Worm (Caenorhabditis elegans) whole organism, young adult: ENCODE results near the gene ttr-45.

Experiments
- D2030.7 ChIP-seq: fragments of 200-800 bp; sonication (Bioruptor generic); IDR thresholded peaks from 2 replicates; pipeline ENCODE4 v1.3.6; 2022; ENCODE audit warnings: missing genetic modification reagents, missing genetic modification characterization, missing compliant biosample characterization
- F55B11.4 ChIP-seq: sonication (generic microtip); optimal IDR thresholded peaks from 2 replicates; lab custom pipeline; 2016; ENCODE audit warnings: missing compliant biosample characterization, missing genetic modification characterization, borderline replicate concordance; ENCODE audit not compliant: insufficient read depth
- K12H6.12 ChIP-seq: fragments of 200-800 bp; sonication (Bioruptor generic); optimal IDR thresholded peaks from 2 replicates; lab custom pipeline; 2018; ENCODE audit warnings: mild to moderate bottlenecking, missing genetic modification characterization, missing compliant biosample characterization
- Y53F4B.3 ChIP-seq: fragments of 200-800 bp; sonication (Bioruptor generic); IDR thresholded peaks from 2 replicates; pipeline ENCODE4 v1.3.6; 2022; ENCODE audit warnings: missing genetic modification reagents, missing genetic modification characterization, missing compliant biosample characterization
- Y56A3A.18 ChIP-seq: fragments of 200-800 bp; sonication (Bioruptor generic); IDR thresholded peaks from 2 replicates; pipeline ENCODE4 v1.3.6; 2022; ENCODE audit warnings: missing genetic modification reagents, missing genetic modification characterization, missing compliant biosample characterization
- Y79H2A.3 ChIP-seq: fragments of 200-800 bp; sonication (Bioruptor generic); conservative IDR thresholded peaks from 2 replicates; pipeline ENCODE4 v1.3.6; 2022; ENCODE audit warnings: missing genetic modification reagents, missing genetic modification characterization, missing compliant biosample characterization
- aptf-3 ChIP-seq: fragments of 200-800 bp; sonication (Bioruptor generic); IDR thresholded peaks from 2 replicates; pipeline ENCODE4 v1.3.6; 2022; ENCODE audit warnings: missing genetic modification characterization, missing compliant biosample characterization
- attf-3 ChIP-seq: fragments of 200-800 bp; sonication (Bioruptor generic); conservative IDR thresholded peaks from 2 replicates; pipeline ENCODE4 v1.3.6; 2022; ENCODE audit warnings: missing genetic modification reagents, missing genetic modification characterization, missing compliant biosample characterization
- attf-6 ChIP-seq: fragments of 200-800 bp; sonication (Bioruptor generic); IDR thresholded peaks from 2 replicates; pipeline ENCODE4 v1.3.6; 2022; ENCODE audit warnings: missing genetic modification reagents, missing genetic modification characterization, missing compliant biosample characterization
- cebp-1 ChIP-seq, 2 experiments: fragments of 200-800 bp in 1 of 2; sonication (Bioruptor generic) in 1 of 2; sonication (generic microtip) in 1 of 2; IDR thresholded peaks in 1 of 2; optimal IDR thresholded peaks in 1 of 2; 2 replicates each; pipeline versions ENCODE4 v1.3.6 to Lab custom; 2017 to 2022; ENCODE audit warnings: missing compliant biosample characterization in 2 of 2, missing genetic modification characterization in 2 of 2, mild to moderate bottlenecking in 1 of 2, missing genetic modification reagents in 1 of 2, moderate library complexity in 1 of 2
- cebp-2 ChIP-seq: fragments of 200-800 bp; sonication (Bioruptor generic); IDR thresholded peaks from 2 replicates; pipeline ENCODE4 v1.3.6; 2022; ENCODE audit warnings: missing genetic modification characterization, missing compliant biosample characterization
- ceh-40 ChIP-seq: fragments of 200-800 bp; sonication (Bioruptor generic); IDR thresholded peaks from 2 replicates; pipeline ENCODE4 v1.3.6; 2022; ENCODE audit warnings: missing genetic modification characterization, missing compliant biosample characterization
- dox-1 ChIP-seq: fragments of 200-800 bp; sonication (Bioruptor generic); IDR thresholded peaks from 2 replicates; pipeline ENCODE4 v1.3.6; 2022; ENCODE audit warnings: missing genetic modification reagents, missing genetic modification characterization, missing compliant biosample characterization
- efl-1 ChIP-seq: fragments of 150-350 bp; optimal IDR thresholded peaks from 2 replicates; lab custom pipeline; 2014; ENCODE audit warnings: missing biosample characterization, missing genetic modification reagents, missing genetic modification characterization
- gei-17 ChIP-seq: fragments of 200-800 bp; sonication (Bioruptor generic); optimal IDR thresholded peaks from 2 replicates; lab custom pipeline; 2018; ENCODE audit warnings: mild to moderate bottlenecking, missing genetic modification characterization, missing compliant biosample characterization
- him-1 ChIP-seq: sonication (generic microtip); optimal IDR thresholded peaks from 2 replicates; lab custom pipeline; 2016; ENCODE audit warnings: missing genotype, missing genetic modification reagents, missing genetic modification characterization, missing compliant biosample characterization
- hmg-1.2 ChIP-seq: fragments of 200-800 bp; sonication (Bioruptor generic); IDR thresholded peaks from 2 replicates; pipeline ENCODE4 v1.3.6; 2022; ENCODE audit warnings: missing genetic modification reagents, missing genetic modification characterization, missing compliant biosample characterization
- hmg-20 ChIP-seq: fragments of 200-800 bp; sonication (Bioruptor generic); IDR thresholded peaks from 2 replicates; pipeline ENCODE4 v1.3.6; 2022; ENCODE audit warnings: missing genetic modification reagents, missing genetic modification characterization, missing compliant biosample characterization
- let-607 ChIP-seq, 2 experiments: fragments of 200-800 bp in 1 of 2; sonication (Bioruptor generic) in 1 of 2; sonication (generic microtip) in 1 of 2; optimal IDR thresholded peaks; 2 replicates each; lab custom pipeline; 2016 to 2018; ENCODE audit warnings: mild to moderate bottlenecking in 2 of 2, missing compliant biosample characterization in 2 of 2, missing genetic modification characterization in 2 of 2, moderate library complexity in 2 of 2, missing genotype in 1 of 2
- lin-35 ChIP-seq, 3 experiments: fragments of 150-350 bp in 2 of 3; sonication (generic microtip) in 1 of 3; optimal IDR thresholded peaks; 2 replicates each; lab custom pipeline; 2014 to 2018; ENCODE audit warnings: missing biosample characterization in 3 of 3, missing genetic modification characterization in 3 of 3, missing genetic modification reagents in 3 of 3
- lir-1 ChIP-seq: fragments of 200-800 bp; sonication (Bioruptor generic); conservative IDR thresholded peaks from 2 replicates; pipeline ENCODE4 v1.3.6; 2022; ENCODE audit warnings: missing genetic modification reagents, missing genetic modification characterization, missing compliant biosample characterization
- lsy-27 ChIP-seq: sonication (generic microtip); optimal IDR thresholded peaks from 2 replicates; lab custom pipeline; 2017; ENCODE audit warnings: missing genetic modification characterization, mild to moderate bottlenecking, missing compliant biosample characterization, antibody characterized with exemption, missing genotype, borderline replicate concordance; ENCODE audit not compliant: insufficient read depth
- madf-10 ChIP-seq: sonication (generic microtip); optimal IDR thresholded peaks from 2 replicates; lab custom pipeline; 2016; ENCODE audit warnings: mild to moderate bottlenecking, missing genetic modification characterization, missing compliant biosample characterization
- madf-3 ChIP-seq: fragments of 200-800 bp; sonication (Bioruptor generic); IDR thresholded peaks from 2 replicates; pipeline ENCODE4 v1.3.6; 2022; ENCODE audit warnings: missing genetic modification reagents, missing genetic modification characterization, missing compliant biosample characterization
- madf-6 ChIP-seq: fragments of 200-800 bp; sonication (Bioruptor generic); IDR thresholded peaks from 2 replicates; pipeline ENCODE4 v1.3.6; 2022; ENCODE audit warnings: missing genetic modification reagents, missing genetic modification characterization, missing compliant biosample characterization
- madf-8 ChIP-seq: fragments of 200-800 bp; sonication (Bioruptor generic); conservative IDR thresholded peaks from 2 replicates; pipeline ENCODE4 v1.3.6; 2022; ENCODE audit warnings: missing genetic modification reagents, missing genetic modification characterization, missing compliant biosample characterization
- mel-28 ChIP-seq: sonication (generic microtip); optimal IDR thresholded peaks from 2 replicates; lab custom pipeline; 2016; ENCODE audit warnings: borderline replicate concordance, mild to moderate bottlenecking, missing genetic modification characterization, missing compliant biosample characterization
- mes-4 ChIP-seq: sonication (generic microtip); optimal IDR thresholded peaks from 2 replicates; lab custom pipeline; 2016; ENCODE audit warnings: missing genotype, missing genetic modification characterization, missing compliant biosample characterization
- nhr-27 ChIP-seq: fragments of 200-800 bp; sonication (Bioruptor generic); optimal IDR thresholded peaks from 2 replicates; lab custom pipeline; 2018; ENCODE audit warnings: mild to moderate bottlenecking, missing genetic modification characterization, moderate library complexity, missing compliant biosample characterization
- nhr-80 ChIP-seq: sonication (generic microtip); optimal IDR thresholded peaks from 2 replicates; lab custom pipeline; 2016; ENCODE audit warnings: missing genetic modification characterization, missing compliant biosample characterization
- pha-4 ChIP-seq: fragments of 150-350 bp; sonication (generic microtip); optimal IDR thresholded peaks from 2 replicates; lab custom pipeline; 2014; ENCODE audit warnings: missing biosample characterization, missing genetic modification reagents, missing genetic modification characterization
- rec-8 ChIP-seq, 2 experiments: sonication (generic microtip); optimal IDR thresholded peaks; 2 replicates each; lab custom pipeline; 2016; ENCODE audit warnings: mild to moderate bottlenecking in 2 of 2, missing genetic modification characterization in 2 of 2, missing genetic modification reagents in 2 of 2, missing genotype in 2 of 2, missing biosample characterization in 1 of 2, missing compliant biosample characterization in 1 of 2, moderate library complexity in 1 of 2
- repo-1 ChIP-seq: sonication (generic microtip); optimal IDR thresholded peaks from 2 replicates; lab custom pipeline; 2017; ENCODE audit warnings: mild to moderate bottlenecking, missing genetic modification characterization, missing compliant biosample characterization
- rpc-1 ChIP-seq, 2 experiments: fragments of 150-350 bp in 1 of 2; sonication (generic microtip) in 1 of 2; optimal IDR thresholded peaks; 2 replicates each; lab custom pipeline; 2014 to 2018; ENCODE audit warnings: missing biosample characterization in 1 of 2, missing genetic modification characterization in 1 of 2, missing genetic modification reagents in 1 of 2, missing genotype in 1 of 2
- snpc-4 ChIP-seq, 5 experiments: fragments of 150-350 bp in 1 of 5; sonication (generic microtip) in 4 of 5; optimal IDR thresholded peaks; 2 replicates each; lab custom pipeline; 2014 to 2018; ENCODE audit warnings: missing genetic modification characterization in 5 of 5, missing biosample characterization in 3 of 5, antibody characterized with exemption in 2 of 5, mild to moderate bottlenecking in 2 of 5, missing compliant biosample characterization in 2 of 5, missing genotype in 2 of 5, moderate library complexity in 2 of 5, missing genetic modification reagents in 1 of 5
- tbp1 ChIP-seq: fragments of 200-800 bp; sonication (Bioruptor generic); optimal IDR thresholded peaks from 2 replicates; lab custom pipeline; 2018; ENCODE audit warnings: mild to moderate bottlenecking, missing genetic modification characterization, missing compliant biosample characterization
- unc-62 ChIP-seq: fragments of 150-350 bp; optimal IDR thresholded peaks from 2 replicates; lab custom pipeline; 2014; ENCODE audit warnings: missing biosample characterization, missing genetic modification reagents, missing genetic modification characterization
- zfh-2 ChIP-seq: fragments of 200-800 bp; sonication (Bioruptor generic); conservative IDR thresholded peaks from 2 replicates; pipeline ENCODE4 v1.3.6; 2022; ENCODE audit warnings: missing genetic modification reagents, missing genetic modification characterization, missing compliant biosample characterization
- ztf-6 ChIP-seq: fragments of 200-800 bp; sonication (Bioruptor generic); IDR thresholded peaks from 2 replicates; pipeline ENCODE4 v1.3.6; 2022; ENCODE audit warnings: missing genetic modification reagents, missing genetic modification characterization, missing compliant biosample characterization

ttr-45 gene

DNA sequence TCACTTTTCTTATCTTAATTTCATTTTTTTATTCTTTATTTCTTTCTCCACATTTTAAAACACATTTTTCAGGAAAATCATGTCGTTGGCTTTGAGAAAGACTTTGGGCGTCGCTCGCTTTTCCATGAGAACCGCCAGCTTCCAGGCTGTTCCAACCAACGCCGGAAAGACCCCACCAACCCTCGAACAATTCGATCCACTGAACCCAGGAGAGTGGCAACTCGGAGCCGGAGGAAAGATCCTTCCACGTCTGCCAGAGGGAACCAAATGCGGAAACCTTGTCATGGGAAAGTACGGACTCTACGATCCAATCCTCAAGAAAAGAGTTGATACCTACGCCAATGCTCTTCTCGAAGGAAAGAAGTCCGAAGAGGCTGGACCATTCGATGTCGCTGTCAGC, 46.1 kb downstream of the ttr-45 start, which contains the start of gene kdp-1 (continued):
- TF ChIP-seq rec-8 (tag; optimal IDR thresholded peaks at IDR 0.05; lab: Kevin White, UChicago) (peak in 1 of 2 experiments; percentile 42), madf-6 (GFP tag; lab: Robert Waterston, UW) (peak; percentile 47), madf-3 (0 out of 2 replicates have a peak, but pooled peaks have one; percentile 72), snpc-4 (GFP tag; optimal IDR thresholded peaks at IDR 0.05; lab: Kevin White, UChicago) (no peak), snpc-4 (tag; optimal IDR thresholded peaks at IDR 0.05; lab: Kevin White, UChicago) (peak in 1 of 4 experiments; percentile 45), pha-4 (tag; lab: Kevin White, UChicago) (no peak), ceh-40 (GFP tag; lab: Robert Waterston, UW) (no peak)

DNA sequence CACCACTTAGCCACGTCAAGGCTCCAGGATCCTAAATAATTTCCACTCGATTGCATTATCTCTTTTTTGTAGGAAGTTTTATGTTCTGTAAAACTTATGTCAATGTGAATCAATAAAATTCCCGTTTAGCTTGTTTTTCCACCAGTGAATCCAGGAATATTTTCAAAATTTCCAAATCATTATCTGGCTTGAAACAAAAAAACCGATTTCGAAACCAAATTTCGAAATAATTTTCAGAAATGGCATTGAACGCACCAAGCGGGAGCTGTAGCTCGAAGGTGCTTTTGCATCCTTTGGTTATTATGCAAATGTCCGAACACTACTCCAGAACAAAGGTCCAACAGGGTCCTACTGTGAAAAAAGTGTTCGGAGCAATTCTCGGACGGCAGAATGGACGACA, 46.6 kb downstream of the ttr-45 start, which contains the start of gene csn-6:
Gene csn-6 (plus strand): TSS at position 234 of the 400 bp plus-strand sequence.
- TF ChIP-seq mel-28 (tag; lab: Kevin White, UChicago) = no peak
- 0 out of 2 replicates have a peak, but pooled peaks have one; percentile 32 for TF ChIP-seq cebp-2 (GFP tag; lab: Robert Waterston, UW)
- TF ChIP-seq Y79H2A.3 (GFP tag; lab: Robert Waterston, UW) = no peak
- no peak for TF ChIP-seq gei-17
- TF ChIP-seq aptf-3 = no peak
- TF ChIP-seq nhr-27 = peak; percentile 9
- peak; percentile 29; the same call in 1 of the 2 replicates for TF ChIP-seq attf-6
- no peak for TF ChIP-seq madf-3
- no peak for TF ChIP-seq hmg-20 (GFP tag; lab: Robert Waterston, UW)
- no peak for TF ChIP-seq D2030.7 (GFP tag; lab: Robert Waterston, UW)
- no peak for TF ChIP-seq snpc-4 (GFP tag; optimal IDR thresholded peaks at IDR 0.05; lab: Kevin White, UChicago)
- peak in 1 of 4 experiments; percentile 1 for TF ChIP-seq snpc-4 (tag; optimal IDR thresholded peaks at IDR 0.05; lab: Kevin White, UChicago)
- TF ChIP-seq cebp-1 (GFP tag; IDR thresholded peaks at IDR 0.05; lab: Robert Waterston, UW) = no peak
- TF ChIP-seq cebp-1 (tag; optimal IDR thresholded peaks at IDR 0.05; lab: Kevin White, UChicago) = peak; percentile 44
- peak; percentile 13 for TF ChIP-seq tbp1 (GFP tag; lab: Kevin White, UChicago)
- TF ChIP-seq rpc-1 (optimal IDR thresholded peaks at IDR 0.05; lab: Kevin White, UChicago) = no peak
- TF ChIP-seq rpc-1 (tag; optimal IDR thresholded peaks at IDR 0.05; lab: Kevin White, UChicago) = no peak
- TF ChIP-seq lir-1 (GFP tag; lab: Robert Waterston, UW) = no peak
- TF ChIP-seq, all 124 proteins: peak for 6

DNA sequence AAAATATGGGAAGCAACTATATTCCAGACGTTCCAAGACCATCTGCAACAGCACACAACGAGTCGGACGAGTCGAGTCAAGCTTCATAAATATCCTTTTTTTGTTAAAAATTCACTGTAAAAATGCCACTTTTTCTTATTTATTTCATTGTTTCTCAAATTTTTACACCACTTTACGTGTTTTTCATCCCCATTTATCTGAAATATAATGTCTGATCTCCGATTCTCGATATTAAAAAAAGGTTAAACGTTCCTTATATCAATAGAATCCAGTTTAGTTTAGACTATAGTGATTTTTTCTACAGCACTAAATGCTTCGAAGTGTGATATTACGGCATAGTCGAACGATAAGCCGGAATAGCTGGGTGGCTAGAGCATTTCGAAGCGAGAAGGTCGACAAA, 49.4 kb downstream of the ttr-45 start, which contains the start of gene Y67H2A.7:
Gene Y67H2A.7 (plus strand): TSS at position 301 of the 400 bp plus-strand sequence.
- TF ChIP-seq Y53F4B.3 (GFP tag; lab: Robert Waterston, UW) = no peak
- no peak for TF ChIP-seq unc-62 (GFP tag; lab: Kevin White, UChicago)
- TF ChIP-seq let-607 (tag; optimal IDR thresholded peaks at IDR 0.05; lab: Kevin White, UChicago) = no peak
- no peak for TF ChIP-seq mes-4 (tag; lab: Kevin White, UChicago)
- TF ChIP-seq Y56A3A.18 (GFP tag; lab: Robert Waterston, UW) = no peak
- no peak for TF ChIP-seq dox-1 (GFP tag; lab: Robert Waterston, UW)
- TF ChIP-seq Y79H2A.3 (GFP tag; lab: Robert Waterston, UW) = no peak
- no peak for TF ChIP-seq efl-1 (GFP tag; lab: Kevin White, UChicago)
- no peak for TF ChIP-seq nhr-80 (tag; lab: Kevin White, UChicago)
- TF ChIP-seq F55B11.4 (tag; lab: Kevin White, UChicago) = no peak
- no peak for TF ChIP-seq zfh-2 (GFP tag; lab: Robert Waterston, UW)
- no peak for TF ChIP-seq madf-10 (tag; lab: Kevin White, UChicago)
- TF ChIP-seq, all 124 proteins: peak for 0

DNA sequence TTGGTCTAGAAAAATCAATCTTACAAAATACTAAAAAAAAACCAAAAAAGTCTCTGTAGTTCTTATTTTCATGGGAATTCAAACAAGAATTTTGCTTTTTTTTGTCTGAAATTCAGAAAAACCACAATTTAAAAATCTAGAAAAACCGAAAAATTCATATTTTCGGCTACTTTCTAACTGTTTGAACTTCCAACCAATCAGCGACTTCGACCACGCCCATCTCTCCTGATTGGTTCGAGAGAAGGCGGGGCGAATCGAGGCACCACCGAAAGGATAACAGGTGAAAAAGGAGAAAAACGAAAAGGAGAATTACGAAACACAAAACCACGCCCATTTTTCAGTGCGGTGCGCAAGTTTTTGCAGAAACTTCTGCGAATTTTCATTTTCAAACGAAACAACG, 50.8 kb downstream of the ttr-45 start:
- TF ChIP-seq hmg-1.2 (GFP tag; lab: Robert Waterston, UW) (no peak), lsy-27 (tag; lab: Kevin White, UChicago) (no peak), attf-3 (GFP tag; lab: Robert Waterston, UW) (no peak), K12H6.12 (no peak), lin-35 (GFP tag; optimal IDR thresholded peaks at IDR 0.05; lab: Kevin White, UChicago) (no peak), ztf-6 (GFP tag; lab: Robert Waterston, UW) (no peak), repo-1 (tag; lab: Kevin White, UChicago) (no peak), madf-8 (GFP tag; lab: Robert Waterston, UW) (no peak), him-1 (no peak), D2030.7 (GFP tag; lab: Robert Waterston, UW) (no peak)
